Worm (Caenorhabditis elegans) whole organism, midembryonic: ENCODE measurements around the gene C55A6.7.

Source experiments
- T22C8.4 ChIP-seq: fragments of 200-800 bp; sonication (Bioruptor generic); IDR thresholded peaks from 2 replicates; pipeline ENCODE4 v1.3.6; 2022; ENCODE audit warnings: missing genetic modification characterization, missing compliant biosample characterization
- cog-1 ChIP-seq: sonication (generic microtip); optimal IDR thresholded peaks from 2 replicates; lab custom pipeline; 2016; ENCODE audit warnings: missing genetic modification characterization, missing compliant biosample characterization
- flt-1 ChIP-seq: fragments of 200-800 bp; sonication (Bioruptor generic); IDR thresholded peaks from 2 replicates; pipeline ENCODE4 v1.3.6; 2022; ENCODE audit warnings: missing genetic modification characterization, missing compliant biosample characterization
- klf-2 ChIP-seq: fragments of 200-800 bp; sonication (Bioruptor generic); conservative IDR thresholded peaks from 2 replicates; pipeline ENCODE4 v1.3.6; 2022; ENCODE audit warnings: missing genetic modification reagents, missing genetic modification characterization, missing compliant biosample characterization
- med-1 ChIP-seq: sonication (generic microtip); optimal IDR thresholded peaks from 2 replicates; lab custom pipeline; 2017; ENCODE audit warnings: missing genetic modification characterization, mild to moderate bottlenecking, missing compliant biosample characterization, antibody characterized with exemption, missing genetic modification reagents; ENCODE audit not compliant: insufficient read depth
- ref-1 ChIP-seq: fragments of 200-800 bp; sonication (Bioruptor generic); conservative IDR thresholded peaks from 2 replicates; pipeline ENCODE4 v1.3.6; 2022; ENCODE audit warnings: missing genetic modification reagents, missing genetic modification characterization, missing compliant biosample characterization
- tab-1 ChIP-seq: fragments of 200-800 bp; sonication (Bioruptor generic); IDR thresholded peaks from 2 replicates; pipeline ENCODE4 v1.3.6; 2022; ENCODE audit warnings: missing genetic modification characterization, missing compliant biosample characterization
- ztf-23 ChIP-seq: fragments of 200-800 bp; sonication (Bioruptor generic); IDR thresholded peaks from 2 replicates; pipeline ENCODE4 v1.3.6; 2022; ENCODE audit warnings: missing genetic modification reagents, missing genetic modification characterization, missing compliant biosample characterization
- ztf-29 ChIP-seq: fragments of 200-800 bp; sonication (Bioruptor generic); IDR thresholded peaks from 2 replicates; pipeline ENCODE4 v1.3.6; 2022; ENCODE audit warnings: missing genetic modification reagents, missing genetic modification characterization, missing compliant biosample characterization

The C55A6.7 gene

DNA sequence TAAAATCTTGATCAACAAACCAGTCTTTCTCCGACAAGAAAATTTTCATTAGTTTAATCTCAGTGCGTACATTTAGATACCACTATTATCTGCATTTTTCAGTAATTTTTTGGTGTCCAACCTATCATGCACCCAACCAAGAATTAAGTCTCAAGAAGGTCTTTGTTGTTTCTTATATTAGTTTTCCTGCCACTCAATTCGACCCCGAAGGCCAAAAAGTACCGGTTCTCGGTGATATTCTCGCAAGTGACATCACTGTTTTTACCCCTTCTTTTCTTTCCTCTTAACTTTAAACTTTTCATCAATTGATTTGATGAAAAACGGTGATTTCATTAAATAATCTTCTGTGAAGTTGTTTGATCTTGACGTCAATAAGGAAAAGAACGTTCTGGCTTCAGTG is 23.2 kb upstream of the C55A6.7 start, which contains the start of gene F38B7.2:
Gene F38B7.2, plus strand, starts transcription at position 400 of the 400 bp plus-strand sequence.
- TF ChIP-seq ztf-29 = no peak
- no peak for TF ChIP-seq ztf-23 (GFP tag; lab: Robert Waterston, UW)
- no peak for TF ChIP-seq ref-1 (GFP tag; lab: Robert Waterston, UW)
- no peak for TF ChIP-seq tab-1
- TF ChIP-seq flt-1 (GFP tag; lab: Robert Waterston, UW) = no peak
- no peak for TF ChIP-seq T22C8.4 (GFP tag; lab: Robert Waterston, UW)
- TF ChIP-seq med-1 (GFP tag; lab: Kevin White, UChicago) = no peak
- no peak for TF ChIP-seq klf-2 (GFP tag; lab: Robert Waterston, UW)
- TF ChIP-seq cog-1 (tag; lab: Kevin White, UChicago) = no peak

DNA sequence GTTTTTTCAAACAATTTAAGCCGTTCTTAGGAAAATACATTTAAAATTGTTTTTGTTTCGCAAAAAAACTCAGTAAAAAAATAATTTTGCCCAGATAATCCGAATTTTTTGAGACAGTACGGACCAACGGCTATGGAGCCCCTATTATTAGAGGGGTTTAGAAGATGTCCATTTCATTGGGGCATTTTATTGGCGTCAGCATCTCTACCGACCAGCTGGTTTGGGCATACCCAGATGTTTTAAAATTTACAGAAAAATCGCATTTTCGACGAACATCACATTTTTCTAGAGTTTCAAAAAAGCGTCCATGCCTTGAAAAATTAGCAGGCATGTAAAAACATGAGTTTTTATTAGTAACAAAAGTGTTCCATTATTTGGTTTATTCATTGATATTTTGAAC is 21.0 kb upstream of the C55A6.7 start:
- TF ChIP-seq ref-1 (GFP tag; lab: Robert Waterston, UW) = no peak
- no peak for TF ChIP-seq cog-1 (tag; lab: Kevin White, UChicago)
- TF ChIP-seq ztf-29 = no peak
- TF ChIP-seq tab-1 = no peak
- TF ChIP-seq flt-1 (GFP tag; lab: Robert Waterston, UW) = peak; percentile 33; the same call in 1 of the 2 replicates
- no peak for TF ChIP-seq T22C8.4 (GFP tag; lab: Robert Waterston, UW)
- 0 out of 2 replicates have a peak, but pooled peaks have one; percentile 29 for TF ChIP-seq ztf-23 (GFP tag; lab: Robert Waterston, UW)
- TF ChIP-seq med-1 (GFP tag; lab: Kevin White, UChicago) = no peak
- no peak for TF ChIP-seq klf-2 (GFP tag; lab: Robert Waterston, UW)

- TF ChIP-seq T22C8.4 (GFP tag; lab: Robert Waterston, UW) = no peak
- TF ChIP-seq tab-1 = no peak
- TF ChIP-seq flt-1 (GFP tag; lab: Robert Waterston, UW) = no peak
- TF ChIP-seq ref-1 (GFP tag; lab: Robert Waterston, UW) = no peak
- TF ChIP-seq klf-2 (GFP tag; lab: Robert Waterston, UW) = no peak
- TF ChIP-seq ztf-23 (GFP tag; lab: Robert Waterston, UW) = no peak
- no peak for TF ChIP-seq cog-1 (tag; lab: Kevin White, UChicago)
- no peak for TF ChIP-seq med-1 (GFP tag; lab: Kevin White, UChicago)
- TF ChIP-seq ztf-29 = no peak
These were observed 19.2 kb upstream of the C55A6.7 start for ce11 chrV:11539502-11539901.

ce11 chrV:11536667-11537066 is 16.3 kb upstream of the C55A6.7 start:
- TF ChIP-seq flt-1 (GFP tag; lab: Robert Waterston, UW) (no peak), med-1 (GFP tag; lab: Kevin White, UChicago) (no peak), ztf-23 (GFP tag; lab: Robert Waterston, UW) (no peak), cog-1 (tag; lab: Kevin White, UChicago) (no peak), tab-1 (no peak), ref-1 (GFP tag; lab: Robert Waterston, UW) (no peak), klf-2 (GFP tag; lab: Robert Waterston, UW) (no peak), ztf-29 (no peak), T22C8.4 (GFP tag; lab: Robert Waterston, UW) (no peak)

ce11 chrV:11535504-11536062 is 15.3 kb upstream of the C55A6.7 start:
- no peak for TF ChIP-seq cog-1 (tag; lab: Kevin White, UChicago)

- no peak for TF ChIP-seq ztf-23 (GFP tag; lab: Robert Waterston, UW)
- TF ChIP-seq flt-1 (GFP tag; lab: Robert Waterston, UW) = no peak
- TF ChIP-seq cog-1 (tag; lab: Kevin White, UChicago) = no peak
- TF ChIP-seq ztf-29 = no peak
- no peak for TF ChIP-seq tab-1
- no peak for TF ChIP-seq klf-2 (GFP tag; lab: Robert Waterston, UW)
- TF ChIP-seq med-1 (GFP tag; lab: Kevin White, UChicago) = no peak
- no peak for TF ChIP-seq T22C8.4 (GFP tag; lab: Robert Waterston, UW)
- TF ChIP-seq ref-1 (GFP tag; lab: Robert Waterston, UW) = no peak
These were observed 14.3 kb upstream of the C55A6.7 start for ce11 chrV:11534495-11535189.

DNA sequence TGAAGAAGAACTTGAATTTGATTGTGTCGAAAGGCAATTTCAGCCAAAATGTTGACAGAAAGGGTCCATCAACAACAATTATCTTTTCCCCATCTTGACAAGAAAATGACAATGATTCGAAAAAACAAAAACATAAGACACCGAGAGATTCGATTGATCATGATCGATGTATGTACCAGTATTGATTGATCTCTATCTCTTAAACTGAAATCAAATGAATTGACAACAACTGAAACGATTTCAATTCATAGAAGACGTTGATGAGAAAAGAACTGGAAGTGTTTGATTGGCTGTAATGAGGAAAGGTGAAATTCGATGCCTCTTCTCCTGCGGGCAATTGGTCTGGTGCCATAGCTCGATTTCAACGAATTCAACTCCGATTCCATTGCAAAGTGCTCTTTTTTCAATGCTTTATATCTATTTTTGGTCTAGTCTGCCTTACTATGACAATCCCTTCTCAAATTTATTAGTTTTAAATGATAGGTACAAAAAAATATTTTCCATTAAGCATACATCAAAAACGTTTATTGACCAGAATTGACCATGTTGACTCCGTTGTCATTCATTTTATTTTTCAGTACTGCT is 13.1 kb upstream of the C55A6.7 start:
- TF ChIP-seq tab-1 (no peak), ztf-23 (GFP tag; lab: Robert Waterston, UW) (no peak), ref-1 (GFP tag; lab: Robert Waterston, UW) (no peak), ztf-29 (no peak), T22C8.4 (GFP tag; lab: Robert Waterston, UW) (no peak), cog-1 (tag; lab: Kevin White, UChicago) (no peak), med-1 (GFP tag; lab: Kevin White, UChicago) (no peak), klf-2 (GFP tag; lab: Robert Waterston, UW) (no peak), flt-1 (GFP tag; lab: Robert Waterston, UW) (no peak)

- no peak for TF ChIP-seq ref-1 (GFP tag; lab: Robert Waterston, UW)
- TF ChIP-seq klf-2 (GFP tag; lab: Robert Waterston, UW) = no peak
- TF ChIP-seq ztf-29 = no peak
- TF ChIP-seq cog-1 (tag; lab: Kevin White, UChicago) = no peak
- no peak for TF ChIP-seq flt-1 (GFP tag; lab: Robert Waterston, UW)
- TF ChIP-seq T22C8.4 (GFP tag; lab: Robert Waterston, UW) = peak; percentile 11; the same call in 1 of the 2 replicates
- TF ChIP-seq med-1 (GFP tag; lab: Kevin White, UChicago) = no peak
- TF ChIP-seq ztf-23 (GFP tag; lab: Robert Waterston, UW) = 0 out of 2 replicates have a peak, but pooled peaks have one; percentile 46
- no peak for TF ChIP-seq tab-1
These were observed 12.6 kb upstream of the C55A6.7 start for ce11 chrV:11532964-11533363.

- no peak for TF ChIP-seq T22C8.4 (GFP tag; lab: Robert Waterston, UW)
- TF ChIP-seq ztf-23 (GFP tag; lab: Robert Waterston, UW) = no peak
- no peak for TF ChIP-seq cog-1 (tag; lab: Kevin White, UChicago)
- TF ChIP-seq klf-2 (GFP tag; lab: Robert Waterston, UW) = no peak
These were observed 12.2 kb upstream of the C55A6.7 start for ce11 chrV:11532535-11532853.
